Worm (Caenorhabditis elegans): ENCODE measurements around the gene E04F6.6.

DNA sequence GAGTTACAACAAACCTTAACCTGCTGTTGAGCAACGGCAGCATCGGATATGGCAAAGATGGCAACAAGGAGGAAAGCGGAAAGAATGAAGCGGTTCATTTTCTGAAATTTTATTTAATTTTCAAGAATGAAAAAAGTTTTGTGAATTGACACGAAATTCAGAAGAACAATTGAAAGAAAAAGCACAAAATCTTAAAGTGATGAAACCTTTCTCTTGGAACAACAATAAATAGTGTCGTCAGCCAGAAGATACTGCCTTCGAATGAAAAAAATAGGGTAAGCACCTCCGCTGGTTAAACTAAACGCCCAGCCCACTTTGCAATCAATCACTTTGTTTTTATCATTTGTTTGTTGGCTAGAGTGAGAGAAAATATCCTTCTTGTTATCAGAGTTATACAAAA, 12.7 kb upstream of the E04F6.6 start, which contains the start of gene E04F6.9:
- no peak for TF ChIP-seq ztf-6 (GFP tag; IDR thresholded peaks at IDR 0.05)
- no peak for TF ChIP-seq ama-1 (optimal IDR thresholded peaks at IDR 0.05)
- no peak for TF ChIP-seq ama-1 (GFP tag; optimal IDR thresholded peaks at IDR 0.05)
- TF ChIP-seq efl-1 (GFP tag; optimal IDR thresholded peaks at IDR 0.05): no peak
- TF ChIP-seq snpc-4 (GFP tag; optimal IDR thresholded peaks at IDR 0.05): no peak
- TF ChIP-seq snpc-4 (tag; optimal IDR thresholded peaks at IDR 0.05): no peak
- no peak for TF ChIP-seq sptf-2 (GFP tag; optimal IDR thresholded peaks at IDR 0.05)
- TF ChIP-seq ZK185.1 (tag; optimal IDR thresholded peaks at IDR 0.05; ENCODE audit: poor library complexity, severe bottlenecking): no peak
- no peak for TF ChIP-seq ets-4 (GFP tag; optimal IDR thresholded peaks at IDR 0.05)
- TF ChIP-seq ztf-18 (tag; optimal IDR thresholded peaks at IDR 0.05): no peak
- TF ChIP-seq madf-10 (tag; optimal IDR thresholded peaks at IDR 0.05): no peak
- TF ChIP-seq lsl-1 (GFP tag; optimal IDR thresholded peaks at IDR 0.05): no peak
- no peak for TF ChIP-seq lir-1 (GFP tag; conservative IDR thresholded peaks at IDR 0.05)
